Worm (Caenorhabditis elegans) whole organism, L4/young adult: ENCODE results near the gene lin-46.

ENCODE experiments used
- W03F9.2 ChIP-seq: fragments of 150-350 bp; optimal IDR thresholded peaks from 2 replicates; lab custom pipeline; 2014; ENCODE audit warnings: missing biosample characterization, missing genetic modification characterization
- dao-5 ChIP-seq: sonication (generic microtip); optimal IDR thresholded peaks from 2 replicates; lab custom pipeline; 2016; ENCODE audit warnings: missing genotype, missing genetic modification characterization, moderate library complexity, missing compliant biosample characterization
- him-1 ChIP-seq: sonication (generic microtip); optimal IDR thresholded peaks from 2 replicates; lab custom pipeline; 2016; ENCODE audit warnings: missing genotype, missing genetic modification reagents, missing genetic modification characterization, missing compliant biosample characterization

DNA sequence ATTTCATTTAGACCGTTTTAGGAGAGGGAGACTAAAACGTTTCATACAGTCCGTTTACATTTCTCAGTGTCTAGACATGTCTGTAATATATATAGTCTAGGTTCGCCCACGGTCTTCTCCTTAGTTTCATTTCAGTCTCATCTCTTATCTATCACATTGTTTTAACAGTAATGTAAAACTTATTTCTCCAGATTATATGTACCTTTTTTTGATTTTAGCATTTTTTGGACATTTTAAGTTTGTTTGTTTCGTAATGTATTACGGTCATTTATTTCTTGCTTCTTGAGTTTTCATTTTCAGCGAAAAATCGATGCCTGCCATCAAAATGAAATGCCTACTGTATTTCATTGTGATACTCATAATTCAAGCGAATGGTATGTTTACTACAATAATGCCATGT, 45.2 kb downstream of the lin-46 start, which contains the start of gene F15B9.6:
- no peak for TF ChIP-seq him-1 (tag; lab: Kevin White, UChicago)
- no peak for TF ChIP-seq dao-5 (tag; lab: Kevin White, UChicago)
- TF ChIP-seq W03F9.2 (tag; lab: Kevin White, UChicago): no peak
